Fruit fly (Drosophila melanogaster): ENCODE measurements around the gene mRpL14.

DNA sequence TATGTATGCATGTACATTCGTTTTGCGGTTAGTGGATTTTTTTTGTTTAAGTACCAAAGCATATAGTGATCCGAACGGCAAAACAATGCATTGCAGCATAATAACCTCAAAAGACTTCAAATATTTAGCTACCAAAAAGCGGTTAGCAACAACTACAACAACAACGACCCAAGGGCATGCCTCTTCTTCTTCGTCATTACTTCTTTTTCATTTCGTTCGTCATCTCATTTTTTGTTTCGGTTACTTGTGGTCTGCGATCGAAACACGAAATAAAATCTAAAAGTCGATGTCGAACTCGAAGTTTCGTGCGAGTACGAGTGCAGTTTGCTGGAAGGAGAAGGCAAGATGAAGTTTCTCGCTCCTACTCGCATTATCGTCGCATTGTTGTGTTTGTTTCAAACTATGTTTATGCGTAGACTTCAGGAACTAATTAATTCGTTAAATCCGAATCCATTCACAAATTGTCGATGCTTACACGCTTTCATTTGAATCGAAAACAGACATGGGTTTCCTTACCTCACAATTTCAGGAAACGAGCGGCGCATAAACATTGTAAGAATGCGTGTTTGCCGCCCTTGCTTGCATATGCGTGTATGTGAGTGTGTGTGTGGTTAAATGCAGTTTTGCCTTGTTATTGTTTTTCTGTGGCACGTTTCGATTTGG is 45.6 kb downstream of the mRpL14 start:
- TF ChIP-seq CTCF (optimal IDR thresholded peaks at IDR 0.05) (no peak), CG8478 (optimal IDR thresholded peaks at IDR 0.05) (no peak)

Measured in S2 (cell line).